Fruit fly (Drosophila melanogaster) whole organism, prepupa: ENCODE data around the gene CG13603.

Source experiments
- Blimp-1 ChIP-seq: fragments of 200-800 bp; sonication (Bioruptor generic); optimal IDR thresholded peaks from 3 replicates; lab custom pipeline; 2017; ENCODE audit warnings: missing biosample characterization, missing genetic modification characterization, mild to moderate bottlenecking, moderate library complexity, missing genetic modification reagents
- CG10631 ChIP-seq: fragments of 200-800 bp; sonication (Bioruptor generic); optimal IDR thresholded peaks from 2 replicates; lab custom pipeline; 2016; ENCODE audit warnings: missing biosample characterization, missing genetic modification characterization
- CG10669 ChIP-seq: fragments of 200-800 bp; sonication (Bioruptor generic); optimal IDR thresholded peaks from 3 replicates; lab custom pipeline; 2018; ENCODE audit warnings: missing biosample characterization, mild to moderate bottlenecking, missing genetic modification characterization, moderate library complexity
- CG11762 ChIP-seq: fragments of 200-800 bp; sonication (Bioruptor generic); optimal IDR thresholded peaks from 3 replicates; lab custom pipeline; 2016; ENCODE audit warnings: missing biosample characterization, missing genetic modification characterization; ENCODE audit not compliant: insufficient read depth
- CG11902 ChIP-seq: fragments of 200-800 bp; sonication (Bioruptor generic); optimal IDR thresholded peaks from 3 replicates; lab custom pipeline; 2016; ENCODE audit warnings: missing biosample characterization, missing genetic modification characterization
- CG15336 ChIP-seq: fragments of 200-800 bp; sonication (Bioruptor generic); IDR thresholded peaks from 2 replicates; pipeline ENCODE4 v1.3.6; 2022; ENCODE audit warnings: missing biosample characterization, missing genetic modification characterization
- CG1621 ChIP-seq: fragments of 200-800 bp; sonication (Bioruptor generic); optimal IDR thresholded peaks from 3 replicates; lab custom pipeline; 2018; ENCODE audit warnings: missing biosample characterization, mild to moderate bottlenecking, missing genetic modification characterization
- CG16779 ChIP-seq: fragments of 200-800 bp; sonication (Bioruptor generic); optimal IDR thresholded peaks from 3 replicates; lab custom pipeline; 2017; ENCODE audit warnings: missing biosample characterization, mild to moderate bottlenecking, missing genetic modification characterization
- CG3032 ChIP-seq: fragments of 200-800 bp; optimal IDR thresholded peaks from 2 replicates; lab custom pipeline; 2019; ENCODE audit warnings: missing biosample characterization, mild to moderate bottlenecking, missing genetic modification characterization, moderate library complexity
- CG31627 ChIP-seq: fragments of 200-800 bp; sonication (Bioruptor generic); optimal IDR thresholded peaks from 3 replicates; lab custom pipeline; 2016; ENCODE audit warnings: missing biosample characterization, missing genetic modification characterization
- CG34406 ChIP-seq: fragments of 200-800 bp; sonication (Bioruptor generic); optimal IDR thresholded peaks from 3 replicates; lab custom pipeline; 2016; ENCODE audit warnings: missing biosample characterization, missing genetic modification characterization
- CG4318 ChIP-seq: fragments of 200-800 bp; sonication (Bioruptor generic); optimal IDR thresholded peaks from 3 replicates; lab custom pipeline; 2017; ENCODE audit warnings: missing biosample characterization, mild to moderate bottlenecking, missing genetic modification characterization
- CG6163 ChIP-seq: fragments of 200-800 bp; sonication (Bioruptor generic); IDR thresholded peaks from 3 replicates; pipeline ENCODE4 v1.3.6; 2022; ENCODE audit warnings: missing biosample characterization, missing genetic modification characterization
- CG6276 ChIP-seq: fragments of 200-800 bp; sonication (Bioruptor generic); optimal IDR thresholded peaks from 2 replicates; lab custom pipeline; 2017; ENCODE audit warnings: missing biosample characterization, mild to moderate bottlenecking, missing genetic modification characterization
- CG6792 ChIP-seq: fragments of 200-800 bp; sonication (Bioruptor generic); optimal IDR thresholded peaks from 3 replicates; lab custom pipeline; 2016; ENCODE audit warnings: missing biosample characterization, missing genetic modification characterization
- CG6808 ChIP-seq: fragments of 200-800 bp; sonication (Bioruptor generic); optimal IDR thresholded peaks from 3 replicates; lab custom pipeline; 2017; ENCODE audit warnings: missing biosample characterization, missing genetic modification characterization, mild to moderate bottlenecking, moderate library complexity, missing genetic modification reagents
- CG6854 ChIP-seq: fragments of 200-800 bp; sonication (Bioruptor generic); optimal IDR thresholded peaks from 2 replicates; lab custom pipeline; 2017; ENCODE audit warnings: missing biosample characterization, mild to moderate bottlenecking, missing genetic modification characterization
- CG7368 ChIP-seq: fragments of 200-800 bp; sonication (Bioruptor generic); optimal IDR thresholded peaks from 3 replicates; lab custom pipeline; 2016; ENCODE audit warnings: missing biosample characterization, missing genetic modification characterization
- CG8319 ChIP-seq: fragments of 200-800 bp; sonication (Bioruptor generic); optimal IDR thresholded peaks from 3 replicates; lab custom pipeline; 2016; ENCODE audit warnings: missing biosample characterization, missing genetic modification characterization
- CG8632 ChIP-seq: fragments of 200-800 bp; sonication (Bioruptor generic); optimal IDR thresholded peaks from 3 replicates; lab custom pipeline; 2016; ENCODE audit warnings: missing biosample characterization, missing genetic modification characterization
- CG9139 ChIP-seq: fragments of 200-800 bp; sonication (Bioruptor generic); optimal IDR thresholded peaks from 3 replicates; lab custom pipeline; 2017; ENCODE audit warnings: missing biosample characterization, mild to moderate bottlenecking, missing genetic modification characterization
- Eip75B ChIP-seq: fragments of 200-800 bp; sonication (Bioruptor generic); optimal IDR thresholded peaks from 3 replicates; lab custom pipeline; 2016; ENCODE audit warnings: missing biosample characterization, missing genetic modification characterization
- Eip78C ChIP-seq: fragments of 200-800 bp; sonication (Bioruptor generic); peaks from one replicate; lab custom pipeline; 2016; ENCODE audit warnings: missing biosample characterization, missing genetic modification characterization
- Eip93F ChIP-seq: fragments of 200-800 bp; sonication (Bioruptor generic); optimal IDR thresholded peaks from 2 replicates; lab custom pipeline; 2016; ENCODE audit warnings: missing biosample characterization, mild to moderate bottlenecking, missing genetic modification characterization
- Ets21C ChIP-seq: fragments of 200-800 bp; sonication (Bioruptor generic); optimal IDR thresholded peaks from 3 replicates; lab custom pipeline; 2016; ENCODE audit warnings: missing biosample characterization, missing genetic modification characterization
- Ets96B ChIP-seq: fragments of 200-800 bp; optimal IDR thresholded peaks from 2 replicates; lab custom pipeline; 2019; ENCODE audit warnings: missing biosample characterization, mild to moderate bottlenecking, missing genetic modification characterization, moderate library complexity
- Gug ChIP-seq: fragments of 200-800 bp; sonication (Bioruptor generic); IDR thresholded peaks from 2 replicates; pipeline ENCODE4 v1.3.6; 2022; ENCODE audit warnings: missing biosample characterization, missing genetic modification characterization
- Hr38 ChIP-seq: sonication (Bioruptor generic); optimal IDR thresholded peaks from 2 replicates; lab custom pipeline; 2016; ENCODE audit warnings: missing biosample characterization, missing genetic modification characterization
- Hr4 ChIP-seq: fragments of 200-800 bp; sonication (Bioruptor generic); optimal IDR thresholded peaks from 3 replicates; lab custom pipeline; 2016; ENCODE audit warnings: missing biosample characterization, missing genetic modification characterization
- Sox102F ChIP-seq: fragments of 200-800 bp; sonication (Bioruptor generic); optimal IDR thresholded peaks from 2 replicates; lab custom pipeline; 2016; ENCODE audit warnings: missing biosample characterization, mild to moderate bottlenecking, missing genetic modification characterization
- Sox14 ChIP-seq: fragments of 200-800 bp; sonication (Bioruptor generic); optimal IDR thresholded peaks from 3 replicates; lab custom pipeline; 2016; ENCODE audit warnings: missing biosample characterization, missing genetic modification characterization
- Sox15 ChIP-seq: fragments of 200-800 bp; sonication (Bioruptor generic); optimal IDR thresholded peaks from 3 replicates; lab custom pipeline; 2016; ENCODE audit warnings: missing biosample characterization, missing genetic modification characterization
- achi ChIP-seq: fragments of 200-800 bp; sonication (Bioruptor generic); optimal IDR thresholded peaks from 3 replicates; lab custom pipeline; 2016; ENCODE audit warnings: missing biosample characterization, missing genetic modification characterization
- dsx ChIP-seq: fragments of 200-800 bp; optimal IDR thresholded peaks from 3 replicates; lab custom pipeline; 2019; ENCODE audit warnings: missing biosample characterization, mild to moderate bottlenecking, missing genetic modification characterization, moderate library complexity; ENCODE audit not compliant: poor library complexity, severe bottlenecking
- eg ChIP-seq: fragments of 200-800 bp; sonication (Bioruptor generic); IDR thresholded peaks from 3 replicates; pipeline ENCODE4 v1.3.6; 2022; ENCODE audit warnings: missing biosample characterization, missing genetic modification characterization
- fd59A ChIP-seq: fragments of 200-800 bp; sonication (Bioruptor generic); optimal IDR thresholded peaks from 2 replicates; lab custom pipeline; 2017; ENCODE audit warnings: missing biosample characterization, mild to moderate bottlenecking, missing genetic modification characterization, missing genetic modification reagents
- lz ChIP-seq: fragments of 200-800 bp; sonication (Bioruptor generic); optimal IDR thresholded peaks from 3 replicates; lab custom pipeline; 2016; ENCODE audit warnings: missing biosample characterization, missing genetic modification characterization
- pdm3 ChIP-seq: fragments of 200-800 bp; sonication (Bioruptor generic); optimal IDR thresholded peaks from 3 replicates; lab custom pipeline; 2016; ENCODE audit warnings: missing biosample characterization, missing genetic modification characterization
- salr ChIP-seq, 2 experiments: fragments of 200-800 bp; sonication (Bioruptor generic); optimal IDR thresholded peaks; 3 replicates each; lab custom pipeline; 2016 to 2018; ENCODE audit warnings: missing biosample characterization in 2 of 2, missing genetic modification characterization in 2 of 2, mild to moderate bottlenecking in 1 of 2
- spab ChIP-seq: fragments of 200-800 bp; sonication (Bioruptor generic); optimal IDR thresholded peaks from 2 replicates; lab custom pipeline; 2017; ENCODE audit warnings: missing biosample characterization, mild to moderate bottlenecking, missing genetic modification characterization, missing genetic modification reagents
- ss ChIP-seq, 2 experiments: fragments of 200-800 bp; sonication (Bioruptor generic); optimal IDR thresholded peaks; 2 replicates in 1 of 2; 3 replicates in 1 of 2; lab custom pipeline; 2017 to 2018; ENCODE audit warnings: mild to moderate bottlenecking in 2 of 2, missing biosample characterization in 2 of 2, missing genetic modification characterization in 2 of 2, moderate library complexity in 1 of 2
- topi ChIP-seq: fragments of 200-800 bp; sonication (Bioruptor generic); optimal IDR thresholded peaks from 3 replicates; lab custom pipeline; 2016; ENCODE audit warnings: missing biosample characterization, missing genetic modification characterization
- vri ChIP-seq: fragments of 200-800 bp; sonication (Bioruptor generic); optimal IDR thresholded peaks from 3 replicates; lab custom pipeline; 2016; ENCODE audit warnings: missing biosample characterization, mild to moderate bottlenecking, missing genetic modification characterization

The CG13603 gene

dm6 chr3R:24025715-24026467 is 39.5 kb upstream of the CG13603 start (continued):
- TF ChIP-seq CG31627 (GFP tag; lab: Kevin White, UChicago) (peak; percentile 40), Ets21C (GFP tag; lab: Kevin White, UChicago) (no peak), salr (GFP tag; optimal IDR thresholded peaks at IDR 0.05; lab: Kevin White, UChicago) (no peak), Sox14 (peak; percentile 35), Ets96B (tag; lab: Kevin White, UChicago) (peak; percentile 12), fd59A (GFP tag; lab: Kevin White, UChicago) (no peak), CG9139 (no peak), CG10631 (GFP tag; lab: Kevin White, UChicago) (no peak), spab (GFP tag; lab: Kevin White, UChicago) (no peak), Eip93F (GFP tag; lab: Kevin White, UChicago) (no peak), CG6808 (GFP tag; lab: Kevin White, UChicago) (no peak), Sox102F (GFP tag; lab: Kevin White, UChicago) (peak; percentile 14), CG7368 (GFP tag; lab: Kevin White, UChicago) (no peak), pdm3 (GFP tag; lab: Kevin White, UChicago) (peak; percentile 47), eg (GFP tag; lab: Robert Waterston, UW) (peak; percentile 44; the same call in 2 of the 3 replicates), CG4318 (no peak), CG6276 (GFP tag; lab: Kevin White, UChicago) (no peak), CG8632 (GFP tag; lab: Kevin White, UChicago) (no peak), Hr38 (GFP tag; lab: Kevin White, UChicago) (no peak), Hr4 (GFP tag; lab: Kevin White, UChicago) (peak; percentile 25), CG1621 (tag; lab: Kevin White, UChicago) (no peak), Eip78C (peak; percentile 74), CG10669 (GFP tag; lab: Kevin White, UChicago) (no peak), Eip75B (GFP tag; lab: Kevin White, UChicago) (peak; percentile 0), topi (GFP tag; lab: Kevin White, UChicago) (peak; percentile 11), dsx (no peak)

DNA sequence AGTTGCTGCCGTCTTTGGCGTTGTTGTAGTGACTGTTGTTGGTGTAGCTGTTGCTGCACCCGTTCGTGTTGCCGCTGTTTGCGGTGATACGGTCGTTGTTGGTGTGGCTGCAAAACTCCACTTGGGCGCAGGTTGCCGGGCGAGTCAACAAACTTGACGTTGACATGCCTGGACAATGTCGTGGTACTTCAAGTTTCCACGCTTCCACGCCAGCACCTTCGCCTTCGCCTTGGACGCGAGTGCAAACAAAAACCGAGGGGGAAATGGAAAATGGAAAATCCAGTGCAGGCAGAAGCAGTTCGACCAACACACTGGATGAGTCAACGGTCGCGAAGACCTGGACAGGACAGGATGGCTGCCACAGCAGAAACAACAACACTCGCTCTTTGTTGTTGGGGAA is 38.3 kb upstream of the CG13603 start:
- TF ChIP-seq CG34406 (no peak), Ets96B (tag; lab: Kevin White, UChicago) (no peak), Hr38 (GFP tag; lab: Kevin White, UChicago) (no peak), ss (GFP tag; optimal IDR thresholded peaks at IDR 0.05; lab: Kevin White, UChicago) (no peak), CG16779 (tag; lab: Kevin White, UChicago) (no peak), CG15336 (GFP tag; lab: Robert Waterston, UW) (no peak), CG7368 (GFP tag; lab: Kevin White, UChicago) (no peak)

dm6 chr3R:24024123-24024522 is 37.8 kb upstream of the CG13603 start:
- TF ChIP-seq CG6854 (GFP tag; lab: Kevin White, UChicago) (no peak), vri (GFP tag; lab: Kevin White, UChicago) (no peak), dsx (peak; percentile 74), CG34406 (no peak), CG15336 (GFP tag; lab: Robert Waterston, UW) (peak; percentile 67), Gug (GFP tag; lab: Robert Waterston, UW) (peak; percentile 23; the same call in 1 of the 2 replicates), CG8319 (GFP tag; lab: Kevin White, UChicago) (no peak), Sox15 (GFP tag; lab: Kevin White, UChicago) (no peak), CG11762 (GFP tag; lab: Kevin White, UChicago) (no peak), CG10631 (GFP tag; lab: Kevin White, UChicago) (peak; percentile 52), topi (GFP tag; lab: Kevin White, UChicago) (no peak), CG6792 (GFP tag; lab: Kevin White, UChicago) (peak; percentile 27), Ets96B (tag; lab: Kevin White, UChicago) (peak; percentile 55), CG3032 (tag; lab: Kevin White, UChicago) (peak; percentile 47), fd59A (GFP tag; lab: Kevin White, UChicago) (peak; percentile 22), CG11902 (GFP tag; lab: Kevin White, UChicago) (no peak), Eip78C (peak; percentile 83), lz (no peak), Sox102F (GFP tag; lab: Kevin White, UChicago) (no peak), Blimp-1 (GFP tag; lab: Kevin White, UChicago) (no peak), CG6276 (GFP tag; lab: Kevin White, UChicago) (peak; percentile 69), CG6163 (GFP tag; lab: Robert Waterston, UW) (no peak), CG6808 (GFP tag; lab: Kevin White, UChicago) (peak; percentile 61), Hr4 (GFP tag; lab: Kevin White, UChicago) (peak; percentile 55), Eip93F (GFP tag; lab: Kevin White, UChicago) (no peak), achi (GFP tag; lab: Kevin White, UChicago) (peak; percentile 52), pdm3 (GFP tag; lab: Kevin White, UChicago) (peak; percentile 58), CG1621 (tag; lab: Kevin White, UChicago) (peak; percentile 2)
